Fruit fly (Drosophila melanogaster) whole organism, embryonic: ENCODE results near the gene CG13671.

Experiments used
- Ada2b ChIP-seq: fragments of 200-800 bp; sonication (Bioruptor generic); IDR thresholded peaks from 2 replicates; pipeline ENCODE4 v1.3.6; 2022; ENCODE audit warnings: missing biosample characterization, missing genetic modification characterization
- Antp ChIP-seq: fragments of 200-800 bp; sonication (Bioruptor generic); optimal IDR thresholded peaks from 3 replicates; lab custom pipeline; 2016; ENCODE audit warnings: missing biosample characterization, missing genetic modification characterization
- Atf-2 ChIP-seq: fragments of 200-800 bp; sonication (Bioruptor generic); optimal IDR thresholded peaks from 2 replicates; lab custom pipeline; 2016; ENCODE audit warnings: missing biosample characterization, missing genetic modification characterization
- Bteb2 ChIP-seq: fragments of 200-800 bp; sonication (Bioruptor generic); optimal IDR thresholded peaks from 2 replicates; lab custom pipeline; 2016; ENCODE audit warnings: missing biosample characterization, missing genetic modification characterization
- CG12071 ChIP-seq: fragments of 200-800 bp; sonication (Bioruptor generic); optimal IDR thresholded peaks from 3 replicates; lab custom pipeline; 2018; ENCODE audit warnings: missing biosample characterization, mild to moderate bottlenecking, missing genetic modification characterization
- CG12236 ChIP-seq: fragments of 200-800 bp; sonication (Bioruptor generic); optimal IDR thresholded peaks from 2 replicates; lab custom pipeline; 2016; ENCODE audit warnings: missing biosample characterization, missing genetic modification characterization
- CG13296 ChIP-seq: fragments of 200-800 bp; sonication (Bioruptor generic); optimal IDR thresholded peaks from 3 replicates; lab custom pipeline; 2018; ENCODE audit warnings: missing biosample characterization, mild to moderate bottlenecking, missing genetic modification characterization
- CG14050 ChIP-seq: fragments of 200-800 bp; sonication (Bioruptor generic); IDR thresholded peaks from 3 replicates; pipeline ENCODE4 v1.3.6; 2022; ENCODE audit warnings: missing biosample characterization, missing genetic modification characterization
- CG14710 ChIP-seq: fragments of 200-800 bp; sonication (Bioruptor generic); optimal IDR thresholded peaks from 3 replicates; lab custom pipeline; 2019; ENCODE audit warnings: missing biosample characterization, mild to moderate bottlenecking, missing genetic modification characterization, moderate library complexity
- CG15696 ChIP-seq: fragments of 200-800 bp; sonication (Bioruptor generic); optimal IDR thresholded peaks from 2 replicates; lab custom pipeline; 2019; ENCODE audit warnings: missing biosample characterization, mild to moderate bottlenecking, missing genetic modification characterization, moderate library complexity
- CG17612 ChIP-seq: fragments of 200-800 bp; sonication (Bioruptor generic); IDR thresholded peaks from 2 replicates; pipeline ENCODE4 v1.3.6; 2022; ENCODE audit warnings: missing biosample characterization, missing genetic modification characterization
- CG18619 ChIP-seq: fragments of 200-800 bp; sonication (Bioruptor generic); optimal IDR thresholded peaks from 3 replicates; lab custom pipeline; 2017; ENCODE audit warnings: missing biosample characterization, mild to moderate bottlenecking, missing genetic modification characterization
- CG30403 ChIP-seq: fragments of 200-800 bp; sonication (Bioruptor generic); optimal IDR thresholded peaks from 3 replicates; lab custom pipeline; 2016; ENCODE audit warnings: missing biosample characterization, missing genetic modification characterization
- CG31441 ChIP-seq: fragments of 200-800 bp; sonication (Bioruptor generic); IDR thresholded peaks from 2 replicates; pipeline ENCODE4 v1.3.6; 2022; ENCODE audit warnings: missing biosample characterization, missing genetic modification characterization
- CG34376 ChIP-seq: fragments of 200-800 bp; sonication (Bioruptor generic); optimal IDR thresholded peaks from 2 replicates; lab custom pipeline; 2018; ENCODE audit warnings: missing biosample characterization, mild to moderate bottlenecking, missing genetic modification characterization
- CG3847 ChIP-seq: fragments of 200-800 bp; sonication (Bioruptor generic); IDR thresholded peaks from 2 replicates; pipeline ENCODE4 v1.3.6; 2022; ENCODE audit warnings: missing biosample characterization, missing genetic modification characterization
- CG5245 ChIP-seq: fragments of 200-800 bp; sonication (Bioruptor generic); optimal IDR thresholded peaks from 3 replicates; lab custom pipeline; 2016; ENCODE audit warnings: missing biosample characterization, missing genetic modification characterization
- CG6254 ChIP-seq: fragments of 200-800 bp; sonication (Bioruptor generic); optimal IDR thresholded peaks from 3 replicates; lab custom pipeline; 2017; ENCODE audit warnings: mild to moderate bottlenecking, missing biosample characterization, missing genetic modification reagents, missing genetic modification characterization
- CG6272 ChIP-seq: fragments of 200-800 bp; sonication (Bioruptor generic); IDR thresholded peaks from 2 replicates; pipeline ENCODE4 v1.3.6; 2022; ENCODE audit warnings: missing biosample characterization, missing genetic modification characterization
- CG7357 ChIP-seq: fragments of 200-800 bp; sonication (Bioruptor generic); IDR thresholded peaks from 3 replicates; pipeline ENCODE4 v1.3.6; 2022; ENCODE audit warnings: missing biosample characterization, missing genetic modification characterization
- CG7928 ChIP-seq: fragments of 200-800 bp; sonication (Bioruptor generic); optimal IDR thresholded peaks from 2 replicates; lab custom pipeline; 2017; ENCODE audit warnings: missing biosample characterization, mild to moderate bottlenecking, missing genetic modification characterization
- CkIIα-i1 ChIP-seq: fragments of 200-800 bp; sonication (Bioruptor generic); IDR thresholded peaks from 2 replicates; pipeline ENCODE4 v1.3.6; 2022; ENCODE audit warnings: missing biosample characterization, missing genetic modification characterization
- Dek ChIP-seq: fragments of 200-800 bp; sonication (Bioruptor generic); optimal IDR thresholded peaks from 3 replicates; lab custom pipeline; 2019; ENCODE audit warnings: missing biosample characterization, mild to moderate bottlenecking, missing genetic modification characterization, moderate library complexity
- Ets97D ChIP-seq: fragments of 200-800 bp; sonication (Bioruptor generic); optimal IDR thresholded peaks from 3 replicates; lab custom pipeline; 2016; ENCODE audit warnings: missing biosample characterization, missing genetic modification characterization
- Fer2 ChIP-seq: fragments of 200-800 bp; sonication (Bioruptor generic); optimal IDR thresholded peaks from 2 replicates; lab custom pipeline; 2018; ENCODE audit warnings: missing biosample characterization, mild to moderate bottlenecking, missing genetic modification characterization, moderate library complexity
- Hr51 ChIP-seq, 2 experiments: fragments of 200-800 bp; sonication (Bioruptor generic); optimal IDR thresholded peaks; 2 replicates in 1 of 2; 3 replicates in 1 of 2; lab custom pipeline; 2016 to 2018; ENCODE audit warnings: missing biosample characterization in 2 of 2, missing genetic modification characterization in 2 of 2, mild to moderate bottlenecking in 1 of 2, moderate library complexity in 1 of 2
- Sox100B ChIP-seq: fragments of 200-800 bp; sonication (Bioruptor generic); optimal IDR thresholded peaks from 3 replicates; lab custom pipeline; 2018; ENCODE audit warnings: missing biosample characterization, mild to moderate bottlenecking, missing genetic modification characterization
- Ssrp ChIP-seq: fragments of 200-800 bp; sonication (Bioruptor generic); optimal IDR thresholded peaks from 2 replicates; lab custom pipeline; 2018; ENCODE audit warnings: missing biosample characterization, mild to moderate bottlenecking, missing genetic modification characterization, moderate library complexity
- Trl ChIP-seq, 3 experiments: fragments of >200 bp in 2 of 3; fragments of 200-800 bp in 1 of 3; sonication (Bioruptor generic) in 1 of 3; optimal IDR thresholded peaks; 2 replicates in 1 of 3; 3 replicates in 2 of 3; lab custom pipeline; 2016 to 2017; ENCODE audit warnings: missing biosample characterization in 1 of 3, missing genetic modification characterization in 1 of 3
- Xbp1 ChIP-seq: fragments of 200-800 bp; sonication (Bioruptor generic); optimal IDR thresholded peaks from 3 replicates; lab custom pipeline; 2016; ENCODE audit warnings: missing biosample characterization, mild to moderate bottlenecking, missing genetic modification characterization
- Xrp1 ChIP-seq: fragments of 200-800 bp; sonication (Bioruptor generic); IDR thresholded peaks from 2 replicates; pipeline ENCODE4 v1.3.6; 2022; ENCODE audit warnings: missing biosample characterization, missing genetic modification characterization
- ash1 ChIP-seq: fragments of 200-800 bp; sonication (Bioruptor generic); optimal IDR thresholded peaks from 2 replicates; lab custom pipeline; 2018; ENCODE audit warnings: missing biosample characterization, mild to moderate bottlenecking, missing genetic modification characterization
- ato ChIP-seq: fragments of 200-800 bp; sonication (Bioruptor generic); IDR thresholded peaks from 2 replicates; pipeline ENCODE4 v1.3.6; 2022; ENCODE audit warnings: missing biosample characterization, missing genetic modification characterization; ENCODE audit not compliant: partially characterized antibody
- bab2 ChIP-seq: fragments of 200-800 bp; sonication (Bioruptor generic); optimal IDR thresholded peaks from 2 replicates; lab custom pipeline; 2016; ENCODE audit warnings: missing biosample characterization, missing genetic modification characterization
- cad ChIP-seq: fragments of >200 bp; optimal IDR thresholded peaks from 2 replicates; lab custom pipeline; 2017; ENCODE audit warnings: missing biosample characterization, missing genetic modification characterization
- cwo ChIP-seq: fragments of 200-800 bp; sonication (Bioruptor generic); optimal IDR thresholded peaks from 3 replicates; lab custom pipeline; 2017; ENCODE audit warnings: missing biosample characterization, missing genetic modification characterization, mild to moderate bottlenecking, moderate library complexity, missing genetic modification reagents
- fd3F ChIP-seq: fragments of 200-800 bp; sonication (Bioruptor generic); optimal IDR thresholded peaks from 2 replicates; lab custom pipeline; 2018; ENCODE audit warnings: missing biosample characterization, mild to moderate bottlenecking, missing genetic modification characterization, moderate library complexity
- jumu ChIP-seq: fragments of 200-800 bp; sonication (Bioruptor generic); optimal IDR thresholded peaks from 3 replicates; lab custom pipeline; 2016; ENCODE audit warnings: missing biosample characterization, missing genetic modification characterization
- kni ChIP-seq: fragments of 200-800 bp; sonication (Bioruptor generic); optimal IDR thresholded peaks from 3 replicates; lab custom pipeline; 2017; ENCODE audit warnings: mild to moderate bottlenecking, missing biosample characterization, missing genetic modification reagents, missing genetic modification characterization
- lilli ChIP-seq: fragments of 200-800 bp; sonication (Bioruptor generic); optimal IDR thresholded peaks from 3 replicates; lab custom pipeline; 2016; ENCODE audit warnings: missing biosample characterization, missing genetic modification characterization
- maf-S ChIP-seq: fragments of 200-800 bp; sonication (Bioruptor generic); optimal IDR thresholded peaks from 2 replicates; lab custom pipeline; 2016; ENCODE audit warnings: missing biosample characterization, missing genetic modification characterization
- mirr ChIP-seq: fragments of 200-800 bp; sonication (Bioruptor generic); optimal IDR thresholded peaks from 3 replicates; lab custom pipeline; 2018; ENCODE audit warnings: missing biosample characterization, mild to moderate bottlenecking, missing genetic modification characterization
- onecut ChIP-seq: fragments of 200-800 bp; sonication (Bioruptor generic); IDR thresholded peaks from 2 replicates; pipeline ENCODE4 v1.3.6; 2022; ENCODE audit warnings: missing biosample characterization, missing genetic modification characterization
- peb ChIP-seq: fragments of 200-800 bp; sonication (Bioruptor generic); IDR thresholded peaks from 2 replicates; pipeline ENCODE4 v1.3.6; 2022; ENCODE audit warnings: missing biosample characterization, missing genetic modification characterization
- schlank ChIP-seq: fragments of 200-800 bp; sonication (Bioruptor generic); optimal IDR thresholded peaks from 2 replicates; lab custom pipeline; 2018; ENCODE audit warnings: missing biosample characterization, mild to moderate bottlenecking, missing genetic modification characterization
- slou ChIP-seq: fragments of 200-800 bp; sonication (Bioruptor generic); optimal IDR thresholded peaks from 3 replicates; lab custom pipeline; 2016; ENCODE audit warnings: missing biosample characterization, missing genetic modification characterization
- so ChIP-seq: fragments of 200-800 bp; sonication (Bioruptor generic); IDR thresholded peaks from 3 replicates; pipeline ENCODE4 v1.3.6; 2022; ENCODE audit warnings: missing biosample characterization, missing genetic modification characterization
- wek ChIP-seq: fragments of 200-800 bp; sonication (Bioruptor generic); optimal IDR thresholded peaks from 3 replicates; lab custom pipeline; 2018; ENCODE audit warnings: missing biosample characterization, mild to moderate bottlenecking, missing genetic modification characterization, moderate library complexity
- zen2 ChIP-seq: fragments of 200-800 bp; sonication (Bioruptor generic); IDR thresholded peaks from 3 replicates; pipeline ENCODE4 v1.3.6; 2022; ENCODE audit warnings: missing biosample characterization, missing genetic modification characterization; ENCODE audit not compliant: partially characterized antibody

The CG13671 gene

DNA sequence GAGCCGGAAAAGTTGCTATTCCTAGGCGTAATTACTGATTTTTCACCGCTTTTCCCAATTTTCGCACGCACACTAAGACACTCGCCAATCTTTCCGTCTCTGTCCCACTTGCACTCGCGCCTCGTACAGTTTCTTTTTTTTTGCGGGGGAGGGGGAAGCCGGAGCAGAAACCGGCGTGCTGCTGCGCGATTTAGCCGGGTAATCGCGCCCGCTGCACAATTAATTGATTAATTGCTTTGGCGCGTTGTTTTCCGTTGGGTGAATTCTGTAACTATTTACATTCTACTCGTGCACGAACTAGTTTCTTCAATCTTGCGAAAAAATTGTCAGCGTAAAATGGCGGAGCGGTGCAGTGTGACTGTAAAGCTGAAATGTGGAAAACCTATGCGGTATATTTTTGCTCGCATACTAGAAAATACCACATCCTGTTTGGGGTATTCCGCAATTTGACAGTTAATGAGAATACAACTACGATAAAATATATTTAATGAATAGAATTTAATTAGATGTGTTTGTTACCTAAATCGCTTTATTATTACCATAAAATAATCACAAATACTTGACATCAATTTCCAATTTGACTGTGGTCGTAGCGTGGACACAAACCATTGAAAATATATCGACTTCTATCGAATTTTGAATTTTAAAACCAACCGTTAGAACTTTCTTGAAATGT lies 15.4 kb downstream of the CG13671 start, which contains the start of gene Cpsf6 (continued):
- TF ChIP-seq CG18619 (GFP tag; lab: Kevin White, UChicago) = peak; percentile 35
- TF ChIP-seq Hr51 (GFP tag; optimal IDR thresholded peaks at IDR 0.05; lab: Kevin White, UChicago) = peak; percentile 29 to 72
- peak; percentile 65 for TF ChIP-seq Dek
- TF ChIP-seq CG6272 = 0 out of 2 replicates have a peak, but pooled peaks have one; percentile 11
- TF ChIP-seq CkIIα-i1 (GFP tag; lab: Robert Waterston, UW) = no peak
- TF ChIP-seq CG13296 (GFP tag; lab: Kevin White, UChicago) = peak; percentile 57
- no peak for TF ChIP-seq peb (GFP tag; lab: Robert Waterston, UW)
- TF ChIP-seq lilli (GFP tag; lab: Kevin White, UChicago) = peak; percentile 67
- TF ChIP-seq CG15696 = peak; percentile 74
- peak; percentile 35 for TF ChIP-seq Bteb2 (GFP tag; lab: Kevin White, UChicago)
- no peak for TF ChIP-seq CG34376
- TF ChIP-seq Atf-2 (GFP tag; lab: Kevin White, UChicago) = no peak
- no peak for TF ChIP-seq cwo (GFP tag; lab: Kevin White, UChicago)
- TF ChIP-seq so (GFP tag; lab: Robert Waterston, UW) = no peak
- no peak for TF ChIP-seq jumu (GFP tag; lab: Kevin White, UChicago)
- peak; percentile 61; the same call in 2 of the 3 replicates for TF ChIP-seq CG14050 (GFP tag; lab: Robert Waterston, UW)
- TF ChIP-seq kni (GFP tag; lab: Kevin White, UChicago) = no peak
- TF ChIP-seq Xbp1 = peak; percentile 64
- peak; percentile 27 for TF ChIP-seq Fer2 (tag; lab: Kevin White, UChicago)
- peak; percentile 66 for TF ChIP-seq CG3847 (GFP tag; lab: Robert Waterston, UW)
- TF ChIP-seq CG5245 (GFP tag; lab: Kevin White, UChicago) = peak; percentile 25
- TF ChIP-seq cad (GFP tag; lab: Kevin White, UChicago) = no peak
- TF ChIP-seq CG30403 (GFP tag; lab: Kevin White, UChicago) = peak; percentile 70
- TF ChIP-seq CG31441 = peak; percentile 61
- peak; percentile 49 for TF ChIP-seq Ets97D (GFP tag; lab: Kevin White, UChicago)
- peak; percentile 56 for TF ChIP-seq Ssrp
- no peak for TF ChIP-seq Antp (GFP tag; lab: Kevin White, UChicago)
- no peak for TF ChIP-seq CG7357
- TF ChIP-seq Xrp1 (GFP tag; lab: Robert Waterston, UW) = peak; percentile 77
- no peak for TF ChIP-seq CG6254 (GFP tag; lab: Kevin White, UChicago)
- no peak for TF ChIP-seq CG17612 (GFP tag; lab: Robert Waterston, UW)
- no peak for TF ChIP-seq Trl (optimal IDR thresholded peaks at IDR 0.05; lab: Kevin White, UChicago)
- peak; percentile 43 for TF ChIP-seq Trl (GFP tag; optimal IDR thresholded peaks at IDR 0.05; lab: Kevin White, UChicago)
- no peak for TF ChIP-seq bab2 (GFP tag; lab: Kevin White, UChicago)
- peak; percentile 67 for TF ChIP-seq Ada2b
- peak; percentile 35 for TF ChIP-seq Sox100B (GFP tag; lab: Kevin White, UChicago)
- 0 out of 2 replicates have a peak, but pooled peaks have one; percentile 10 for TF ChIP-seq onecut (GFP tag; lab: Robert Waterston, UW)
- no peak for TF ChIP-seq slou
- peak; percentile 62 for TF ChIP-seq fd3F (GFP tag; lab: Kevin White, UChicago)
- TF ChIP-seq ash1 (GFP tag; lab: Kevin White, UChicago) = no peak
- peak; percentile 31 for TF ChIP-seq mirr (GFP tag; lab: Kevin White, UChicago)
- TF ChIP-seq ato = 0 out of 2 replicates have a peak, but pooled peaks have one; percentile 20
- no peak for TF ChIP-seq CG12236 (GFP tag; lab: Kevin White, UChicago)
- TF ChIP-seq maf-S (GFP tag; lab: Kevin White, UChicago) = no peak
- peak; percentile 87 for TF ChIP-seq CG14710
- no peak for TF ChIP-seq zen2
- TF ChIP-seq schlank (tag; lab: Kevin White, UChicago) = no peak
- TF ChIP-seq wek = peak; percentile 99
- TF ChIP-seq CG7928 (GFP tag; lab: Kevin White, UChicago) = peak; percentile 56
- TF ChIP-seq CG12071 (GFP tag; lab: Kevin White, UChicago) = no peak
